Fruit fly (Drosophila melanogaster): ENCODE results near the gene CG14053.

Gene CG14053

dm6 chrX:2149478-2149877, 44.2 kb downstream of the CG14053 start, which contains the start of gene bcn92 (continued):
- TF ChIP-seq sima (GFP tag; optimal IDR thresholded peaks at IDR 0.05), result no peak
- TF ChIP-seq CG4820 (GFP tag; optimal IDR thresholded peaks at IDR 0.05), result peak; percentile 18
- peak; percentile 9 for TF ChIP-seq dmrt11E (tag; optimal IDR thresholded peaks at IDR 0.05)
- TF ChIP-seq ato (GFP tag; IDR thresholded peaks at IDR 0.05; ENCODE audit: partially characterized antibody), result peak; percentile 87
- TF ChIP-seq stwl (tag; optimal IDR thresholded peaks at IDR 0.05), result peak; percentile 34
- no peak for TF ChIP-seq crol (GFP tag; IDR thresholded peaks at IDR 0.05)
- peak; percentile 10 for TF ChIP-seq NC2β (GFP tag; optimal IDR thresholded peaks at IDR 0.05)
- TF ChIP-seq CG10431 (GFP tag; optimal IDR thresholded peaks at IDR 0.05), result peak; percentile 83
- 0 out of 2 replicates have a peak, but pooled peaks have one; percentile 5 for TF ChIP-seq CG32772 (GFP tag; IDR thresholded peaks at IDR 0.05)
- peak; percentile 16 for TF ChIP-seq shn (GFP tag; optimal IDR thresholded peaks at IDR 0.05)
- no peak for TF ChIP-seq gsb-n (tag; optimal IDR thresholded peaks at IDR 0.05)
- peak; percentile 10 for TF ChIP-seq Dp (GFP tag; optimal IDR thresholded peaks at IDR 0.05)
- 0 out of 2 replicates have a peak, but pooled peaks have one; percentile 23 for TF ChIP-seq Atf6 (GFP tag; IDR thresholded peaks at IDR 0.05)
- peak; percentile 80 for TF ChIP-seq CG9797 (GFP tag; optimal IDR thresholded peaks at IDR 0.05)
- no peak for TF ChIP-seq CG16863 (GFP tag; optimal IDR thresholded peaks at IDR 0.05)
- TF ChIP-seq CG6272 (GFP tag; IDR thresholded peaks at IDR 0.05), result peak; percentile 31; the same call in 1 of the 2 replicates
- TF ChIP-seq CG3163 (GFP tag; optimal IDR thresholded peaks at IDR 0.05), result no peak
- TF ChIP-seq Sox102F (GFP tag; optimal IDR thresholded peaks at IDR 0.05), result peak; percentile 26
- TF ChIP-seq CG15011 (GFP tag; optimal IDR thresholded peaks at IDR 0.05), result no peak
- TF ChIP-seq luna (GFP tag; optimal IDR thresholded peaks at IDR 0.05), result no peak
- TF ChIP-seq Bgb (GFP tag; IDR thresholded peaks at IDR 0.05; ENCODE audit: partially characterized antibody), result peak; percentile 95
- TF ChIP-seq tll (GFP tag; optimal IDR thresholded peaks at IDR 0.05), result no peak
- no peak for TF ChIP-seq CG17186 (GFP tag; optimal IDR thresholded peaks at IDR 0.05)
- peak; percentile 17 for TF ChIP-seq CG10543 (GFP tag; optimal IDR thresholded peaks at IDR 0.05)
- peak; percentile 46 for TF ChIP-seq CG12769 (tag; optimal IDR thresholded peaks at IDR 0.05)
- TF ChIP-seq Ets97D (GFP tag; optimal IDR thresholded peaks at IDR 0.05), result peak; percentile 48
- TF ChIP-seq phol (tag; optimal IDR thresholded peaks at IDR 0.05), result peak; percentile 5
- no peak for TF ChIP-seq Tbp (GFP tag; optimal IDR thresholded peaks at IDR 0.05)
- 0 out of 2 replicates have a peak, but pooled peaks have one; percentile 5 for TF ChIP-seq CG14667 (GFP tag; IDR thresholded peaks at IDR 0.05)
- TF ChIP-seq zf30C (GFP tag; optimal IDR thresholded peaks at IDR 0.05), result no peak
- peak; percentile 18 for TF ChIP-seq CG12155 (GFP tag; optimal IDR thresholded peaks at IDR 0.05)
- TF ChIP-seq CG17912 (GFP tag; optimal IDR thresholded peaks at IDR 0.05), result no peak
- TF ChIP-seq slp2 (GFP tag; optimal IDR thresholded peaks at IDR 0.05), result peak; percentile 16
- TF ChIP-seq H15 (GFP tag; IDR thresholded peaks at IDR 0.05), result peak; percentile 42; the same call in 1 of the 3 replicates
- TF ChIP-seq CG8290 (GFP tag; optimal IDR thresholded peaks at IDR 0.05), result peak; percentile 37
- peak in 1 of 2 experiments; percentile 56 for TF ChIP-seq CG8290 (tag; optimal IDR thresholded peaks at IDR 0.05)
- peak; percentile 30 for TF ChIP-seq CG7839 (tag; optimal IDR thresholded peaks at IDR 0.05)
- TF ChIP-seq dm (GFP tag; optimal IDR thresholded peaks at IDR 0.05), result peak; percentile 64
- peak; percentile 32 for TF ChIP-seq az2 (GFP tag; optimal IDR thresholded peaks at IDR 0.05)
- no peak for TF ChIP-seq CG17802 (tag; optimal IDR thresholded peaks at IDR 0.05)
- no peak for TF ChIP-seq otp (GFP tag; IDR thresholded peaks at IDR 0.05)
- TF ChIP-seq jumu (GFP tag; optimal IDR thresholded peaks at IDR 0.05), result peak; percentile 50
- TF ChIP-seq CG15514 (GFP tag; optimal IDR thresholded peaks at IDR 0.05), result peak; percentile 61
- peak; percentile 39 for TF ChIP-seq chn (GFP tag; optimal IDR thresholded peaks at IDR 0.05)
